Worm (Caenorhabditis elegans) whole organism, late embryonic: Measurements from ENCODE around the gene unc-76.

Source experiments
- C38D4.7 ChIP-seq: fragments of 200-800 bp; sonication (Bioruptor generic); optimal IDR thresholded peaks from 2 replicates; lab custom pipeline; 2018; ENCODE audit warnings: mild to moderate bottlenecking, missing genetic modification characterization, moderate library complexity, missing compliant biosample characterization
- T23F11.4 ChIP-seq: fragments of 200-800 bp; sonication (Bioruptor generic); optimal IDR thresholded peaks from 2 replicates; lab custom pipeline; 2018; ENCODE audit warnings: mild to moderate bottlenecking, missing genetic modification characterization, missing compliant biosample characterization
- ceh-14 ChIP-seq: sonication (generic microtip); optimal IDR thresholded peaks from 2 replicates; lab custom pipeline; 2016; ENCODE audit warnings: missing genotype, missing genetic modification characterization, missing compliant biosample characterization
- ceh-18 ChIP-seq: sonication (generic microtip); optimal IDR thresholded peaks from 2 replicates; lab custom pipeline; 2016; ENCODE audit warnings: missing genetic modification characterization, missing compliant biosample characterization
- ceh-2 ChIP-seq: sonication (generic microtip); optimal IDR thresholded peaks from 2 replicates; lab custom pipeline; 2016; ENCODE audit warnings: missing genotype, missing genetic modification characterization, missing compliant biosample characterization
- ceh-22 ChIP-seq: sonication (generic microtip); optimal IDR thresholded peaks from 2 replicates; lab custom pipeline; 2017; ENCODE audit warnings: missing biosample characterization, missing genetic modification characterization
- ceh-24 ChIP-seq: sonication (generic microtip); optimal IDR thresholded peaks from 2 replicates; lab custom pipeline; 2016; ENCODE audit warnings: mild to moderate bottlenecking, missing genetic modification characterization, missing compliant biosample characterization
- ceh-30 ChIP-seq: fragments of 150-350 bp; optimal IDR thresholded peaks from 2 replicates; lab custom pipeline; 2014; ENCODE audit warnings: missing biosample characterization, missing genetic modification characterization
- ceh-45 ChIP-seq: fragments of 200-800 bp; sonication (Bioruptor generic); IDR thresholded peaks from 2 replicates; pipeline ENCODE4 v1.3.6; 2022; ENCODE audit warnings: missing genetic modification reagents, missing genetic modification characterization, missing compliant biosample characterization
- ceh-48 ChIP-seq: sonication (generic microtip); optimal IDR thresholded peaks from 2 replicates; lab custom pipeline; 2016; ENCODE audit warnings: missing genetic modification characterization, inconsistent platforms, missing compliant biosample characterization
- ceh-6 ChIP-seq: fragments of 200-800 bp; sonication (Bioruptor generic); optimal IDR thresholded peaks from 2 replicates; lab custom pipeline; 2018; ENCODE audit warnings: mild to moderate bottlenecking, missing genetic modification characterization, missing compliant biosample characterization
- ceh-9 ChIP-seq: sonication (generic microtip); optimal IDR thresholded peaks from 2 replicates; lab custom pipeline; 2016; ENCODE audit warnings: mild to moderate bottlenecking, missing genetic modification characterization, inconsistent platforms, missing compliant biosample characterization
- dmd-4 ChIP-seq: sonication (generic microtip); optimal IDR thresholded peaks from 2 replicates; lab custom pipeline; 2016; ENCODE audit warnings: borderline replicate concordance, missing genetic modification characterization, missing compliant biosample characterization
- eyg-1 ChIP-seq: sonication (generic microtip); optimal IDR thresholded peaks from 2 replicates; lab custom pipeline; 2016; ENCODE audit warnings: missing genotype, missing genetic modification characterization, missing compliant biosample characterization
- fkh-6 ChIP-seq: sonication (generic microtip); optimal IDR thresholded peaks from 2 replicates; lab custom pipeline; 2016; ENCODE audit warnings: missing genetic modification characterization, missing compliant biosample characterization
- gmeb-2 ChIP-seq: sonication (generic microtip); optimal IDR thresholded peaks from 2 replicates; lab custom pipeline; 2016; ENCODE audit warnings: missing genetic modification characterization, inconsistent platforms, missing compliant biosample characterization
- hlh-13 ChIP-seq: fragments of 200-800 bp; sonication (Bioruptor generic); optimal IDR thresholded peaks from 2 replicates; lab custom pipeline; 2018; ENCODE audit warnings: mild to moderate bottlenecking, missing genetic modification characterization, missing compliant biosample characterization
- hlh-30 ChIP-seq: sonication (generic microtip); optimal IDR thresholded peaks from 2 replicates; lab custom pipeline; 2017; ENCODE audit warnings: antibody characterized with exemption, missing genetic modification characterization, missing compliant biosample characterization; ENCODE audit not compliant: insufficient read depth
- nfya-1 ChIP-seq: sonication (generic microtip); optimal IDR thresholded peaks from 2 replicates; lab custom pipeline; 2017; ENCODE audit warnings: missing genetic modification characterization, mild to moderate bottlenecking, missing compliant biosample characterization, antibody characterized with exemption, moderate library complexity
- nhr-11 ChIP-seq: fragments of 150-350 bp; optimal IDR thresholded peaks from 2 replicates; lab custom pipeline; 2014; ENCODE audit warnings: missing biosample characterization, missing genetic modification characterization
- nhr-232 ChIP-seq: sonication (generic microtip); optimal IDR thresholded peaks from 2 replicates; lab custom pipeline; 2016; ENCODE audit warnings: missing genetic modification characterization, missing compliant biosample characterization
- pag-3 ChIP-seq: sonication (generic microtip); optimal IDR thresholded peaks from 2 replicates; lab custom pipeline; 2016; ENCODE audit warnings: missing compliant biosample characterization, missing genetic modification characterization, borderline replicate concordance
- pat-9 ChIP-seq: fragments of 200-800 bp; sonication (Bioruptor generic); optimal IDR thresholded peaks from 2 replicates; lab custom pipeline; 2018; ENCODE audit warnings: mild to moderate bottlenecking, missing genetic modification characterization, moderate library complexity, missing compliant biosample characterization
- pax-1 ChIP-seq: fragments of 150-350 bp; optimal IDR thresholded peaks from 2 replicates; lab custom pipeline; 2014; ENCODE audit warnings: missing biosample characterization, missing genetic modification characterization
- pha-2 ChIP-seq: sonication (generic microtip); optimal IDR thresholded peaks from 2 replicates; lab custom pipeline; 2017; ENCODE audit warnings: mild to moderate bottlenecking, missing genetic modification characterization, missing compliant biosample characterization
- pha-4 ChIP-seq: fragments of 150-350 bp; optimal IDR thresholded peaks from 2 replicates; lab custom pipeline; 2018; ENCODE audit warnings: missing biosample characterization, missing genetic modification reagents, missing genetic modification characterization
- pqm-1 ChIP-seq: sonication (generic microtip); optimal IDR thresholded peaks from 2 replicates; lab custom pipeline; 2016; ENCODE audit warnings: missing genetic modification characterization, missing compliant biosample characterization
- pros-1 ChIP-seq: fragments of 150-350 bp; optimal IDR thresholded peaks from 2 replicates; lab custom pipeline; 2014; ENCODE audit warnings: missing biosample characterization, missing genetic modification reagents, missing genetic modification characterization
- rnt-1 ChIP-seq: sonication (generic microtip); optimal IDR thresholded peaks from 2 replicates; lab custom pipeline; 2016; ENCODE audit warnings: missing genetic modification characterization, missing compliant biosample characterization
- sdc-2 ChIP-seq: sonication (generic microtip); optimal IDR thresholded peaks from 2 replicates; lab custom pipeline; 2016; ENCODE audit warnings: missing genotype, missing genetic modification characterization, missing compliant biosample characterization
- sox-2 ChIP-seq: fragments of 200-800 bp; sonication (Bioruptor generic); IDR thresholded peaks from 2 replicates; pipeline ENCODE4 v1.3.6; 2022; ENCODE audit warnings: missing genetic modification reagents, missing genetic modification characterization, missing compliant biosample characterization
- syd-9 ChIP-seq: sonication (generic microtip); optimal IDR thresholded peaks from 2 replicates; lab custom pipeline; 2016; ENCODE audit warnings: mild to moderate bottlenecking, missing genetic modification characterization, moderate library complexity, missing compliant biosample characterization
- ttx-3 ChIP-seq: sonication (generic microtip); optimal IDR thresholded peaks from 2 replicates; lab custom pipeline; 2016; ENCODE audit warnings: missing genetic modification reagents, missing genetic modification characterization, missing compliant biosample characterization
- unc-3 ChIP-seq, 2 experiments: fragments of 200-800 bp in 1 of 2; sonication (Bioruptor generic) in 1 of 2; sonication (generic microtip) in 1 of 2; conservative IDR thresholded peaks in 1 of 2; optimal IDR thresholded peaks in 1 of 2; 2 replicates each; pipeline versions ENCODE4 v1.3.6 to Lab custom; 2016 to 2022; ENCODE audit warnings: missing compliant biosample characterization in 2 of 2, missing genetic modification characterization in 2 of 2, missing genetic modification reagents in 1 of 2
- unc-42 ChIP-seq: sonication (generic microtip); optimal IDR thresholded peaks from 2 replicates; lab custom pipeline; 2016; ENCODE audit warnings: missing genotype, missing genetic modification characterization, missing compliant biosample characterization
- unc-86 ChIP-seq: sonication (generic microtip); optimal IDR thresholded peaks from 2 replicates; lab custom pipeline; 2016; ENCODE audit warnings: missing genetic modification characterization, missing compliant biosample characterization

unc-76 gene

ce11 chrV:15058423-15058822 lies 13.1 kb upstream of the unc-76 start:
- no peak for TF ChIP-seq pax-1 (tag; lab: Kevin White, UChicago)
- no peak for TF ChIP-seq sdc-2 (tag; lab: Kevin White, UChicago)
- TF ChIP-seq ceh-45 (GFP tag; lab: Robert Waterston, UW): no peak
- TF ChIP-seq ceh-30 (tag; lab: Kevin White, UChicago): no peak
- no peak for TF ChIP-seq dmd-4 (tag; lab: Kevin White, UChicago)
- TF ChIP-seq nhr-11: no peak
- no peak for TF ChIP-seq unc-42 (tag; lab: Kevin White, UChicago)
- no peak for TF ChIP-seq pha-4 (tag; lab: Kevin White, UChicago)
- no peak for TF ChIP-seq pat-9
- no peak for TF ChIP-seq sox-2
- TF ChIP-seq ceh-24: no peak
- TF ChIP-seq ceh-14 (tag; lab: Kevin White, UChicago): no peak
- TF ChIP-seq ceh-48 (tag; lab: Kevin White, UChicago): no peak
- TF ChIP-seq fkh-6 (tag; lab: Kevin White, UChicago): no peak
- no peak for TF ChIP-seq ttx-3 (tag; lab: Kevin White, UChicago)
- no peak for TF ChIP-seq ceh-2 (tag; lab: Kevin White, UChicago)
- no peak for TF ChIP-seq pha-2 (tag; lab: Kevin White, UChicago)
- no peak for TF ChIP-seq pqm-1 (tag; lab: Kevin White, UChicago)
- TF ChIP-seq ceh-6 (GFP tag; lab: Kevin White, UChicago): no peak
- TF ChIP-seq, all 69 proteins: peak for 0

DNA sequence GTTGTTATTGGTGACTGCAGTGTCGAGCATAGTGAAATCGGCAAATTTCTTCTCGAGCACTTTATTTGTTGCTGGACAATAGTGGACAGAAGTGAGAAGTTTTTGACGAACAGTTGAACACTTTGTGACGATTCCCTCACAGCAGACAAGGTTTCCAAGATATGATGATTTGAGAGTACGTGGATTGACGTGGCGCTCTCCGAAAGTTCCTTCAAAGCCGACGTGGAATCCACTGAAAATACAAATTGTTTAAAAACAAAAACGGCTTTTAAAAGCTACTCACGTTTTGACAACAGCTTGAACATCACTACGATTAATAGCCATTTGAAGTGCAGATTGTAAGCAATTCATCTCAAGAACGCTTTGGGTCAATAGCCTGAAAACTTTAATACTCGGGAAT lies 12.6 kb upstream of the unc-76 start:
- TF ChIP-seq rnt-1 (tag; lab: Kevin White, UChicago): no peak
- no peak for TF ChIP-seq ceh-18 (tag; lab: Kevin White, UChicago)
- no peak for TF ChIP-seq nhr-232 (tag; lab: Kevin White, UChicago)
- no peak for TF ChIP-seq ceh-22 (tag; lab: Kevin White, UChicago)
- no peak for TF ChIP-seq eyg-1 (tag; lab: Kevin White, UChicago)
- TF ChIP-seq hlh-30 (tag; lab: Kevin White, UChicago): no peak
- no peak for TF ChIP-seq hlh-13 (GFP tag; lab: Kevin White, UChicago)
- no peak for TF ChIP-seq pha-2 (tag; lab: Kevin White, UChicago)
- TF ChIP-seq pag-3 (tag; lab: Kevin White, UChicago): no peak
- TF ChIP-seq unc-86 (tag; lab: Kevin White, UChicago): no peak
- TF ChIP-seq ceh-9: no peak
- TF ChIP-seq pros-1: no peak
- no peak for TF ChIP-seq ceh-2 (tag; lab: Kevin White, UChicago)
- TF ChIP-seq unc-3 (GFP tag; conservative IDR thresholded peaks at IDR 0.05; lab: Robert Waterston, UW): no peak
- TF ChIP-seq unc-3 (tag; optimal IDR thresholded peaks at IDR 0.05; lab: Kevin White, UChicago): no peak
- TF ChIP-seq nfya-1 (tag; lab: Kevin White, UChicago): no peak
- no peak for TF ChIP-seq T23F11.4 (GFP tag; lab: Kevin White, UChicago)
- no peak for TF ChIP-seq gmeb-2 (tag; lab: Kevin White, UChicago)
- TF ChIP-seq ttx-3 (tag; lab: Kevin White, UChicago): no peak

ce11 chrV:15059534-15059933 lies 12.0 kb upstream of the unc-76 start, which contains the start of the genes mcm-3 and C25D7.15:
Gene mcm-3 (minus strand): TSS chrV:15059599.
Gene C25D7.15 (plus strand): TSS chrV:15059808.
- no peak for TF ChIP-seq nfya-1 (tag; lab: Kevin White, UChicago)
- TF ChIP-seq ceh-9: no peak
- TF ChIP-seq pha-4 (tag; lab: Kevin White, UChicago): no peak
- no peak for TF ChIP-seq rnt-1 (tag; lab: Kevin White, UChicago)
- TF ChIP-seq C38D4.7 (GFP tag; lab: Kevin White, UChicago): no peak
- TF ChIP-seq syd-9 (tag; lab: Kevin White, UChicago): no peak
- TF ChIP-seq T23F11.4 (GFP tag; lab: Kevin White, UChicago): no peak
- TF ChIP-seq ceh-14 (tag; lab: Kevin White, UChicago): no peak
